Worm (Caenorhabditis elegans) whole organism, L4/young adult: ENCODE data around the gene fkh-4.

Experiments used
- W03F9.2 ChIP-seq: fragments of 150-350 bp; optimal IDR thresholded peaks from 2 replicates; lab custom pipeline; 2014; ENCODE audit warnings: missing biosample characterization, missing genetic modification characterization
- dao-5 ChIP-seq: sonication (generic microtip); optimal IDR thresholded peaks from 2 replicates; lab custom pipeline; 2016; ENCODE audit warnings: missing genotype, missing genetic modification characterization, moderate library complexity, missing compliant biosample characterization
- him-1 ChIP-seq: sonication (generic microtip); optimal IDR thresholded peaks from 2 replicates; lab custom pipeline; 2016; ENCODE audit warnings: missing genotype, missing genetic modification reagents, missing genetic modification characterization, missing compliant biosample characterization

ce11 chrX:13415722-13416121 is 12.9 kb downstream of the fkh-4 start, which contains the start of gene C29F7.2:
- TF ChIP-seq him-1 (tag; lab: Kevin White, UChicago) (no peak), dao-5 (tag; lab: Kevin White, UChicago) (no peak), W03F9.2 (tag; lab: Kevin White, UChicago) (no peak)
